Worm (Caenorhabditis elegans): ENCODE results near the gene F10G2.2.

DNA sequence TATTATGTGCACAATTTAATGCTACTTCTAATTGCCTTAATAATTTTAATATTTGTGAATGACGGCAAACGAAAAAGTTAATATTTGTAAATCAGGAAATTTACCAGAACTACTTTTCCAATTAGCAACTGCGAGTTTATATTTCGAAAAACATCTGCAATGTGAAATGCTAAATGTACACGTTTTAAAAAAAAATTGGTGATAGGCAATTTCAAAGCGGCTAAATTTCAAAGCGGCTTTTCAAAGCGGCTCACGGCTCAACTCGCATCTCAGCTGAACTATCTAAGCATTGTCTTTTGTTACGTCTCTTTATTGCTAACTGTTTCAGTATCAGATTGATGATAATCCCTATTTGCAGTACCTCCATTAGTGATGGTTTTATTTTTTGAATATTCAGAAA lies 8.9 kb downstream of the F10G2.2 start, which contains the start of gene srh-187:
- no peak for TF ChIP-seq ceh-13 (GFP tag; optimal IDR thresholded peaks at IDR 0.05)
- no peak for TF ChIP-seq ama-1 (optimal IDR thresholded peaks at IDR 0.05)
- no peak for TF ChIP-seq ceh-36 (tag; optimal IDR thresholded peaks at IDR 0.05)
- TF ChIP-seq flt-1 (GFP tag; IDR thresholded peaks at IDR 0.05), result no peak
